Fruit fly (Drosophila melanogaster) whole organism, embryonic: ENCODE data around the gene CG4577.

ENCODE experiments used
- CG10209 ChIP-seq: fragments of 200-800 bp; sonication (Bioruptor generic); optimal IDR thresholded peaks from 3 replicates; lab custom pipeline; 2017; ENCODE audit warnings: missing biosample characterization, mild to moderate bottlenecking, missing genetic modification characterization, missing genetic modification reagents
- CG10959 ChIP-seq: fragments of 200-800 bp; sonication (Bioruptor generic); IDR thresholded peaks from 2 replicates; pipeline ENCODE4 v1.3.6; 2022; ENCODE audit warnings: missing biosample characterization, missing genetic modification characterization
- CG11398 ChIP-seq: fragments of 200-800 bp; sonication (Bioruptor generic); optimal IDR thresholded peaks from 2 replicates; lab custom pipeline; 2016; ENCODE audit warnings: missing biosample characterization, missing genetic modification characterization
- CG12104 ChIP-seq: fragments of 200-800 bp; sonication (Bioruptor generic); optimal IDR thresholded peaks from 3 replicates; lab custom pipeline; 2016; ENCODE audit warnings: missing biosample characterization, missing genetic modification characterization
- CG12299 ChIP-seq: fragments of 200-800 bp; sonication (Bioruptor generic); optimal IDR thresholded peaks from 2 replicates; lab custom pipeline; 2018; ENCODE audit warnings: missing biosample characterization, mild to moderate bottlenecking, missing genetic modification characterization
- CG12942 ChIP-seq: fragments of 200-800 bp; sonication (Bioruptor generic); optimal IDR thresholded peaks from 3 replicates; lab custom pipeline; 2016; ENCODE audit warnings: missing biosample characterization, missing genetic modification characterization
- CG13775 ChIP-seq: fragments of 200-800 bp; sonication (Bioruptor generic); optimal IDR thresholded peaks from 3 replicates; lab custom pipeline; 2017; ENCODE audit warnings: missing biosample characterization, mild to moderate bottlenecking, missing genetic modification characterization
- CG1602 ChIP-seq: fragments of 200-800 bp; sonication (Bioruptor generic); optimal IDR thresholded peaks from 3 replicates; lab custom pipeline; 2016; ENCODE audit warnings: missing biosample characterization, missing genetic modification characterization
- CG1832 ChIP-seq: fragments of 200-800 bp; sonication (Bioruptor generic); optimal IDR thresholded peaks from 2 replicates; lab custom pipeline; 2017; ENCODE audit warnings: missing biosample characterization, mild to moderate bottlenecking, missing genetic modification characterization, inconsistent platforms
- CG2875 ChIP-seq: fragments of 200-800 bp; sonication (Bioruptor generic); optimal IDR thresholded peaks from 2 replicates; lab custom pipeline; 2017; ENCODE audit warnings: missing biosample characterization, mild to moderate bottlenecking, missing genetic modification characterization, missing genetic modification reagents
- CG31365 ChIP-seq: fragments of 200-800 bp; sonication (Bioruptor generic); optimal IDR thresholded peaks from 2 replicates; lab custom pipeline; 2018; ENCODE audit warnings: missing biosample characterization, mild to moderate bottlenecking, missing genetic modification characterization
- CG34224 ChIP-seq: fragments of 200-800 bp; sonication (Bioruptor generic); IDR thresholded peaks from 3 replicates; pipeline ENCODE4 v1.3.6; 2022; ENCODE audit warnings: missing biosample characterization, missing genetic modification characterization; ENCODE audit not compliant: partially characterized antibody
- CG3726 ChIP-seq: fragments of 200-800 bp; sonication (Bioruptor generic); IDR thresholded peaks from 3 replicates; pipeline ENCODE4, ENCODE4 v1.3.6; 2022; ENCODE audit warnings: missing biosample characterization, missing genetic modification characterization
- CG42726 ChIP-seq: fragments of 200-800 bp; sonication (Bioruptor generic); IDR thresholded peaks from 2 replicates; pipeline ENCODE4 v1.3.6; 2022; ENCODE audit warnings: missing biosample characterization, missing genetic modification characterization; ENCODE audit not compliant: partially characterized antibody
- CG4282 ChIP-seq: fragments of 200-800 bp; sonication (Bioruptor generic); optimal IDR thresholded peaks from 2 replicates; lab custom pipeline; 2016; ENCODE audit warnings: missing biosample characterization, missing genetic modification characterization
- CG4707 ChIP-seq: fragments of 200-800 bp; sonication (Bioruptor generic); optimal IDR thresholded peaks from 2 replicates; lab custom pipeline; 2018; ENCODE audit warnings: missing biosample characterization, mild to moderate bottlenecking, missing genetic modification characterization, moderate library complexity
- CG7372 ChIP-seq: fragments of 200-800 bp; sonication (Bioruptor generic); IDR thresholded peaks from 2 replicates; pipeline ENCODE4 v1.3.6; 2022; ENCODE audit warnings: missing biosample characterization, missing genetic modification characterization
- CG8359 ChIP-seq: fragments of 200-800 bp; sonication (Bioruptor generic); optimal IDR thresholded peaks from 2 replicates; lab custom pipeline; 2017; ENCODE audit warnings: missing biosample characterization, mild to moderate bottlenecking, missing genetic modification characterization, borderline replicate concordance
- CG9817 ChIP-seq: fragments of 200-800 bp; sonication (Bioruptor generic); optimal IDR thresholded peaks from 2 replicates; lab custom pipeline; 2018; ENCODE audit warnings: missing biosample characterization, mild to moderate bottlenecking, missing genetic modification characterization, moderate library complexity
- CG9932 ChIP-seq: fragments of 200-800 bp; sonication (Bioruptor generic); IDR thresholded peaks from 2 replicates; pipeline ENCODE4 v1.3.6; 2022; ENCODE audit warnings: missing biosample characterization, missing genetic modification characterization
- Dad ChIP-seq: fragments of 200-800 bp; sonication (Bioruptor generic); optimal IDR thresholded peaks from 3 replicates; lab custom pipeline; 2016; ENCODE audit warnings: missing biosample characterization, missing genetic modification characterization
- E2f1 ChIP-seq: fragments of 200-800 bp; sonication (Bioruptor generic); IDR thresholded peaks from 2 replicates; pipeline ENCODE4 v1.3.6; 2022; ENCODE audit warnings: missing biosample characterization, missing genetic modification characterization
- Ets97D ChIP-seq: fragments of 200-800 bp; sonication (Bioruptor generic); optimal IDR thresholded peaks from 3 replicates; lab custom pipeline; 2016; ENCODE audit warnings: missing biosample characterization, missing genetic modification characterization
- Fer2 ChIP-seq: fragments of 200-800 bp; sonication (Bioruptor generic); optimal IDR thresholded peaks from 2 replicates; lab custom pipeline; 2018; ENCODE audit warnings: missing biosample characterization, mild to moderate bottlenecking, missing genetic modification characterization, moderate library complexity
- H15 ChIP-seq: fragments of 200-800 bp; sonication (Bioruptor generic); IDR thresholded peaks from 3 replicates; pipeline ENCODE4 v1.3.6; 2022; ENCODE audit warnings: missing biosample characterization, missing genetic modification characterization
- HLH3B ChIP-seq: fragments of 200-800 bp; sonication (Bioruptor generic); IDR thresholded peaks from 2 replicates; pipeline ENCODE4 v1.3.6; 2022; ENCODE audit warnings: missing biosample characterization, missing genetic modification characterization
- HmgD ChIP-seq: fragments of 200-800 bp; sonication (Bioruptor generic); optimal IDR thresholded peaks from 3 replicates; lab custom pipeline; 2016; ENCODE audit warnings: missing biosample characterization, missing genetic modification characterization
- Lpt ChIP-seq: fragments of >200 bp; optimal IDR thresholded peaks from 2 replicates; lab custom pipeline; 2018; ENCODE audit warnings: missing biosample characterization, missing genetic modification characterization
- Myb ChIP-seq: fragments of 200-800 bp; sonication (Bioruptor generic); optimal IDR thresholded peaks from 2 replicates; lab custom pipeline; 2016; ENCODE audit warnings: missing biosample characterization, missing genetic modification characterization
- Nf-YB ChIP-seq: fragments of 200-800 bp; sonication (Bioruptor generic); optimal IDR thresholded peaks from 3 replicates; lab custom pipeline; 2019; ENCODE audit warnings: missing biosample characterization, mild to moderate bottlenecking, missing genetic modification characterization, moderate library complexity
- PHDP ChIP-seq: fragments of 200-800 bp; sonication (Bioruptor generic); optimal IDR thresholded peaks from 3 replicates; lab custom pipeline; 2018; ENCODE audit warnings: missing biosample characterization, mild to moderate bottlenecking, missing genetic modification characterization, moderate library complexity
- TFAM ChIP-seq: fragments of 200-800 bp; sonication (Bioruptor generic); optimal IDR thresholded peaks from 2 replicates; lab custom pipeline; 2017; ENCODE audit warnings: missing biosample characterization, missing genetic modification characterization, inconsistent platforms
- Xbp1 ChIP-seq: fragments of 200-800 bp; sonication (Bioruptor generic); optimal IDR thresholded peaks from 3 replicates; lab custom pipeline; 2016; ENCODE audit warnings: missing biosample characterization, mild to moderate bottlenecking, missing genetic modification characterization
- ato ChIP-seq: fragments of 200-800 bp; sonication (Bioruptor generic); IDR thresholded peaks from 2 replicates; pipeline ENCODE4 v1.3.6; 2022; ENCODE audit warnings: missing biosample characterization, missing genetic modification characterization; ENCODE audit not compliant: partially characterized antibody
- bab2 ChIP-seq: fragments of 200-800 bp; sonication (Bioruptor generic); optimal IDR thresholded peaks from 2 replicates; lab custom pipeline; 2016; ENCODE audit warnings: missing biosample characterization, missing genetic modification characterization
- btn ChIP-seq: fragments of 200-800 bp; sonication (Bioruptor generic); optimal IDR thresholded peaks from 2 replicates; lab custom pipeline; 2016; ENCODE audit warnings: missing biosample characterization, missing genetic modification characterization
- eve ChIP-seq, 2 experiments: fragments of >200 bp; optimal IDR thresholded peaks; 2 replicates each; lab custom pipeline; 2017; ENCODE audit warnings: missing biosample characterization in 2 of 2, missing genetic modification characterization in 2 of 2
- gro ChIP-seq: fragments of 200-800 bp; sonication (Bioruptor generic); optimal IDR thresholded peaks from 2 replicates; lab custom pipeline; 2016; ENCODE audit warnings: missing biosample characterization, missing genetic modification characterization
- ind ChIP-seq: fragments of 200-800 bp; sonication (Bioruptor generic); optimal IDR thresholded peaks from 3 replicates; lab custom pipeline; 2016; ENCODE audit warnings: missing biosample characterization, missing genetic modification characterization
- jing ChIP-seq: fragments of 200-800 bp; sonication (Bioruptor generic); optimal IDR thresholded peaks from 2 replicates; lab custom pipeline; 2018; ENCODE audit warnings: missing biosample characterization, mild to moderate bottlenecking, missing genetic modification characterization
- org-1 ChIP-seq: fragments of 200-800 bp; sonication (Bioruptor generic); optimal IDR thresholded peaks from 2 replicates; lab custom pipeline; 2017; ENCODE audit warnings: missing biosample characterization, missing genetic modification characterization
- prd ChIP-seq, 3 experiments: fragments of >200 bp in 2 of 3; fragments of 200-800 bp in 1 of 3; sonication (Bioruptor generic) in 1 of 3; optimal IDR thresholded peaks in 2 of 3; IDR thresholded peaks in 1 of 3; 2 replicates in 2 of 3; 3 replicates in 1 of 3; pipeline versions ENCODE4 v1.3.6 to Lab custom; 2017 to 2022; ENCODE audit warnings: missing biosample characterization in 1 of 3, missing genetic modification characterization in 1 of 3
- pzg ChIP-seq: fragments of 200-800 bp; sonication (Bioruptor generic); optimal IDR thresholded peaks from 3 replicates; lab custom pipeline; 2018; ENCODE audit warnings: missing biosample characterization, mild to moderate bottlenecking, missing genetic modification characterization, moderate library complexity
- ssp ChIP-seq: fragments of 200-800 bp; sonication (Bioruptor generic); IDR thresholded peaks from 2 replicates; pipeline ENCODE4 v1.3.6; 2022; ENCODE audit warnings: missing biosample characterization, missing genetic modification characterization
- toy ChIP-seq: fragments of 200-800 bp; sonication (Bioruptor generic); IDR thresholded peaks from 2 replicates; pipeline ENCODE4 v1.3.6; 2022; ENCODE audit warnings: missing biosample characterization, missing genetic modification characterization
- ttk ChIP-seq: fragments of 200-800 bp; sonication (Bioruptor generic); IDR thresholded peaks from 2 replicates; pipeline ENCODE4 v2.1.2; 2022; ENCODE audit warnings: missing biosample characterization, missing genetic modification characterization
- zen ChIP-seq: fragments of 200-800 bp; sonication (Bioruptor generic); optimal IDR thresholded peaks from 3 replicates; lab custom pipeline; 2018; ENCODE audit warnings: missing biosample characterization, mild to moderate bottlenecking, missing genetic modification characterization, moderate library complexity
- zen2 ChIP-seq: fragments of 200-800 bp; sonication (Bioruptor generic); IDR thresholded peaks from 3 replicates; pipeline ENCODE4 v1.3.6; 2022; ENCODE audit warnings: missing biosample characterization, missing genetic modification characterization; ENCODE audit not compliant: partially characterized antibody
- zfh1 ChIP-seq: fragments of 200-800 bp; sonication (Bioruptor generic); IDR thresholded peaks from 3 replicates; pipeline ENCODE4 v1.3.6; 2022; ENCODE audit warnings: missing biosample characterization, missing genetic modification characterization

CG4577 gene

dm6 chr2L:1166326-1166725, 31.8 kb downstream of the CG4577 start, which contains the start of gene CG14341 (continued):
- TF ChIP-seq Lpt = no peak
- TF ChIP-seq CG2875 (GFP tag; lab: Kevin White, UChicago) = no peak
- no peak for TF ChIP-seq gro
- TF ChIP-seq CG1832 = no peak

dm6 chr2L:1169867-1170415, 35.4 kb downstream of the CG4577 start, which contains the start of the genes CG31922 and Plap:
Gene CG31922, plus strand, starts transcription at chr2L:1170181.
Gene Plap, minus strand, starts transcription at chr2L:1170365.
- TF ChIP-seq zen = peak; percentile 37
- TF ChIP-seq H15 (GFP tag; lab: Robert Waterston, UW) = no peak
- no peak for TF ChIP-seq E2f1 (GFP tag; lab: Robert Waterston, UW)
- peak; percentile 62 for TF ChIP-seq CG1602
- peak; percentile 75 for TF ChIP-seq Ets97D
- TF ChIP-seq ttk (GFP tag; lab: Robert Waterston, UW) = no peak
- no peak for TF ChIP-seq prd (optimal IDR thresholded peaks at IDR 0.05; lab: Kevin White, UChicago)
- peak; percentile 74; the same call in 2 of the 3 replicates for TF ChIP-seq prd (GFP tag; IDR thresholded peaks at IDR 0.05; lab: Robert Waterston, UW)
- TF ChIP-seq HLH3B (GFP tag; lab: Robert Waterston, UW) = no peak; the same call in 1 of the 2 replicates
- TF ChIP-seq btn = no peak
- TF ChIP-seq CG10209 (GFP tag; lab: Kevin White, UChicago) = peak; percentile 51
- no peak for TF ChIP-seq eve (GFP tag; optimal IDR thresholded peaks at IDR 0.05; lab: Kevin White, UChicago)
- peak; percentile 53 for TF ChIP-seq CG12299 (tag; lab: Kevin White, UChicago)
- peak; percentile 73; the same call in 2 of the 3 replicates for TF ChIP-seq zen2 (GFP tag; lab: Robert Waterston, UW)
- TF ChIP-seq CG12942 (GFP tag; lab: Kevin White, UChicago) = peak; percentile 60
- TF ChIP-seq CG9932 = peak; percentile 89
- TF ChIP-seq TFAM = no peak
- TF ChIP-seq CG8359 = no peak
- no peak for TF ChIP-seq CG3726 (GFP tag; lab: Robert Waterston, UW)
- no peak for TF ChIP-seq org-1 (GFP tag; lab: Kevin White, UChicago)
- peak; percentile 64 for TF ChIP-seq bab2 (GFP tag; lab: Kevin White, UChicago)
- TF ChIP-seq CG9817 (tag; lab: Kevin White, UChicago) = peak; percentile 72
- peak; percentile 75 for TF ChIP-seq ind (GFP tag; lab: Kevin White, UChicago)
- TF ChIP-seq CG4282 (GFP tag; lab: Kevin White, UChicago) = peak; percentile 17
- TF ChIP-seq Xbp1 (GFP tag; lab: Kevin White, UChicago) = peak; percentile 73
- TF ChIP-seq CG31365 (tag; lab: Kevin White, UChicago) = no peak
- TF ChIP-seq CG13775 = peak; percentile 80
- peak; percentile 53 for TF ChIP-seq ato
- TF ChIP-seq HmgD (GFP tag; lab: Kevin White, UChicago) = no peak
- TF ChIP-seq CG12104 (GFP tag; lab: Kevin White, UChicago) = peak; percentile 56
- peak; percentile 54; the same call in 1 of the 2 replicates for TF ChIP-seq CG7372 (GFP tag; lab: Robert Waterston, UW)
- TF ChIP-seq Fer2 = peak; percentile 66
- no peak for TF ChIP-seq CG10959 (GFP tag; lab: Robert Waterston, UW)
- peak; percentile 85 for TF ChIP-seq Myb (GFP tag; lab: Kevin White, UChicago)
- TF ChIP-seq toy (GFP tag; lab: Robert Waterston, UW) = no peak
- no peak for TF ChIP-seq zfh1 (GFP tag; lab: Robert Waterston, UW)
- no peak for TF ChIP-seq CG11398 (GFP tag; lab: Kevin White, UChicago)
- TF ChIP-seq jing (GFP tag; lab: Kevin White, UChicago) = no peak
- no peak for TF ChIP-seq CG42726 (GFP tag; lab: Robert Waterston, UW)
- TF ChIP-seq Dad (GFP tag; lab: Kevin White, UChicago) = peak; percentile 60
- TF ChIP-seq ssp = peak; percentile 62
- TF ChIP-seq CG34224 (GFP tag; lab: Robert Waterston, UW) = peak; percentile 89
- TF ChIP-seq pzg (GFP tag; lab: Kevin White, UChicago) = peak; percentile 58
- TF ChIP-seq CG4707 (GFP tag; lab: Kevin White, UChicago) = no peak
- peak; percentile 64 for TF ChIP-seq PHDP (tag; lab: Kevin White, UChicago)
- peak; percentile 29 for TF ChIP-seq Nf-YB
